Fruit fly (Drosophila melanogaster) whole organism, prepupa: ENCODE data around the gene pins.

ENCODE experiments used
- Blimp-1 ChIP-seq: fragments of 200-800 bp; sonication (Bioruptor generic); optimal IDR thresholded peaks from 3 replicates; lab custom pipeline; 2017; ENCODE audit warnings: missing biosample characterization, missing genetic modification characterization, mild to moderate bottlenecking, moderate library complexity, missing genetic modification reagents
- CG10631 ChIP-seq: fragments of 200-800 bp; sonication (Bioruptor generic); optimal IDR thresholded peaks from 2 replicates; lab custom pipeline; 2016; ENCODE audit warnings: missing biosample characterization, missing genetic modification characterization
- CG10669 ChIP-seq: fragments of 200-800 bp; sonication (Bioruptor generic); optimal IDR thresholded peaks from 3 replicates; lab custom pipeline; 2018; ENCODE audit warnings: missing biosample characterization, mild to moderate bottlenecking, missing genetic modification characterization, moderate library complexity
- CG11294 ChIP-seq: fragments of 200-800 bp; sonication (Bioruptor generic); IDR thresholded peaks from 2 replicates; pipeline ENCODE4 v1.3.6; 2022; ENCODE audit warnings: missing biosample characterization, missing genetic modification characterization
- CG11762 ChIP-seq: fragments of 200-800 bp; sonication (Bioruptor generic); optimal IDR thresholded peaks from 3 replicates; lab custom pipeline; 2016; ENCODE audit warnings: missing biosample characterization, missing genetic modification characterization; ENCODE audit not compliant: insufficient read depth
- CG11902 ChIP-seq: fragments of 200-800 bp; sonication (Bioruptor generic); optimal IDR thresholded peaks from 3 replicates; lab custom pipeline; 2016; ENCODE audit warnings: missing biosample characterization, missing genetic modification characterization
- CG15336 ChIP-seq: fragments of 200-800 bp; sonication (Bioruptor generic); IDR thresholded peaks from 2 replicates; pipeline ENCODE4 v1.3.6; 2022; ENCODE audit warnings: missing biosample characterization, missing genetic modification characterization
- CG16779 ChIP-seq: fragments of 200-800 bp; sonication (Bioruptor generic); optimal IDR thresholded peaks from 3 replicates; lab custom pipeline; 2017; ENCODE audit warnings: missing biosample characterization, mild to moderate bottlenecking, missing genetic modification characterization
- CG3032 ChIP-seq: fragments of 200-800 bp; optimal IDR thresholded peaks from 2 replicates; lab custom pipeline; 2019; ENCODE audit warnings: missing biosample characterization, mild to moderate bottlenecking, missing genetic modification characterization, moderate library complexity
- CG32006 ChIP-seq: fragments of 200-800 bp; sonication (Bioruptor generic); optimal IDR thresholded peaks from 3 replicates; lab custom pipeline; 2017; ENCODE audit warnings: missing biosample characterization, mild to moderate bottlenecking, missing genetic modification characterization
- CG6163 ChIP-seq: fragments of 200-800 bp; sonication (Bioruptor generic); IDR thresholded peaks from 3 replicates; pipeline ENCODE4 v1.3.6; 2022; ENCODE audit warnings: missing biosample characterization, missing genetic modification characterization
- CG6276 ChIP-seq: fragments of 200-800 bp; sonication (Bioruptor generic); optimal IDR thresholded peaks from 2 replicates; lab custom pipeline; 2017; ENCODE audit warnings: missing biosample characterization, mild to moderate bottlenecking, missing genetic modification characterization
- CG6808 ChIP-seq: fragments of 200-800 bp; sonication (Bioruptor generic); optimal IDR thresholded peaks from 3 replicates; lab custom pipeline; 2017; ENCODE audit warnings: missing biosample characterization, missing genetic modification characterization, mild to moderate bottlenecking, moderate library complexity, missing genetic modification reagents
- CG8119 ChIP-seq: fragments of 200-800 bp; sonication (Bioruptor generic); IDR thresholded peaks from 3 replicates; pipeline ENCODE4 v1.3.6; 2022; ENCODE audit warnings: missing biosample characterization, missing genetic modification characterization
- CG8319 ChIP-seq: fragments of 200-800 bp; sonication (Bioruptor generic); optimal IDR thresholded peaks from 3 replicates; lab custom pipeline; 2016; ENCODE audit warnings: missing biosample characterization, missing genetic modification characterization
- CG9139 ChIP-seq: fragments of 200-800 bp; sonication (Bioruptor generic); optimal IDR thresholded peaks from 3 replicates; lab custom pipeline; 2017; ENCODE audit warnings: missing biosample characterization, mild to moderate bottlenecking, missing genetic modification characterization
- Eip75B ChIP-seq: fragments of 200-800 bp; sonication (Bioruptor generic); optimal IDR thresholded peaks from 3 replicates; lab custom pipeline; 2016; ENCODE audit warnings: missing biosample characterization, missing genetic modification characterization
- Eip78C ChIP-seq: fragments of 200-800 bp; sonication (Bioruptor generic); peaks from one replicate; lab custom pipeline; 2016; ENCODE audit warnings: missing biosample characterization, missing genetic modification characterization
- Eip93F ChIP-seq: fragments of 200-800 bp; sonication (Bioruptor generic); optimal IDR thresholded peaks from 2 replicates; lab custom pipeline; 2016; ENCODE audit warnings: missing biosample characterization, mild to moderate bottlenecking, missing genetic modification characterization
- Ets21C ChIP-seq: fragments of 200-800 bp; sonication (Bioruptor generic); optimal IDR thresholded peaks from 3 replicates; lab custom pipeline; 2016; ENCODE audit warnings: missing biosample characterization, missing genetic modification characterization
- Ets96B ChIP-seq: fragments of 200-800 bp; optimal IDR thresholded peaks from 2 replicates; lab custom pipeline; 2019; ENCODE audit warnings: missing biosample characterization, mild to moderate bottlenecking, missing genetic modification characterization, moderate library complexity
- Gug ChIP-seq: fragments of 200-800 bp; sonication (Bioruptor generic); IDR thresholded peaks from 2 replicates; pipeline ENCODE4 v1.3.6; 2022; ENCODE audit warnings: missing biosample characterization, missing genetic modification characterization
- Hr39 ChIP-seq: fragments of 200-800 bp; sonication (Bioruptor generic); optimal IDR thresholded peaks from 2 replicates; lab custom pipeline; 2016; ENCODE audit warnings: missing biosample characterization, missing genetic modification characterization
- Hr4 ChIP-seq: fragments of 200-800 bp; sonication (Bioruptor generic); optimal IDR thresholded peaks from 3 replicates; lab custom pipeline; 2016; ENCODE audit warnings: missing biosample characterization, missing genetic modification characterization
- Lpt ChIP-seq: fragments of 200-800 bp; sonication (Bioruptor generic); optimal IDR thresholded peaks from 3 replicates; lab custom pipeline; 2016; ENCODE audit warnings: missing biosample characterization, missing genetic modification characterization
- Met ChIP-seq: fragments of 200-800 bp; sonication (Bioruptor generic); optimal IDR thresholded peaks from 3 replicates; lab custom pipeline; 2016; ENCODE audit warnings: missing biosample characterization, missing genetic modification characterization
- OdsH ChIP-seq: fragments of 200-800 bp; sonication (Bioruptor generic); optimal IDR thresholded peaks from 3 replicates; lab custom pipeline; 2016; ENCODE audit warnings: missing biosample characterization, missing genetic modification characterization
- Sox102F ChIP-seq: fragments of 200-800 bp; sonication (Bioruptor generic); optimal IDR thresholded peaks from 2 replicates; lab custom pipeline; 2016; ENCODE audit warnings: missing biosample characterization, mild to moderate bottlenecking, missing genetic modification characterization
- Sox14 ChIP-seq: fragments of 200-800 bp; sonication (Bioruptor generic); optimal IDR thresholded peaks from 3 replicates; lab custom pipeline; 2016; ENCODE audit warnings: missing biosample characterization, missing genetic modification characterization
- Sox15 ChIP-seq: fragments of 200-800 bp; sonication (Bioruptor generic); optimal IDR thresholded peaks from 3 replicates; lab custom pipeline; 2016; ENCODE audit warnings: missing biosample characterization, missing genetic modification characterization
- achi ChIP-seq: fragments of 200-800 bp; sonication (Bioruptor generic); optimal IDR thresholded peaks from 3 replicates; lab custom pipeline; 2016; ENCODE audit warnings: missing biosample characterization, missing genetic modification characterization
- acj6 ChIP-seq: fragments of 200-800 bp; sonication (Bioruptor generic); optimal IDR thresholded peaks from 3 replicates; lab custom pipeline; 2016; ENCODE audit warnings: missing biosample characterization, missing genetic modification characterization
- cyc ChIP-seq: fragments of 200-800 bp; sonication (Bioruptor generic); optimal IDR thresholded peaks from 3 replicates; lab custom pipeline; 2016; ENCODE audit warnings: missing biosample characterization, missing genetic modification characterization
- dac ChIP-seq: fragments of 200-800 bp; sonication (Bioruptor generic); optimal IDR thresholded peaks from 2 replicates; lab custom pipeline; 2017; ENCODE audit warnings: missing biosample characterization, mild to moderate bottlenecking, missing genetic modification characterization
- eg ChIP-seq: fragments of 200-800 bp; sonication (Bioruptor generic); IDR thresholded peaks from 3 replicates; pipeline ENCODE4 v1.3.6; 2022; ENCODE audit warnings: missing biosample characterization, missing genetic modification characterization
- esn ChIP-seq: fragments of 200-800 bp; sonication (Bioruptor generic); optimal IDR thresholded peaks from 2 replicates; lab custom pipeline; 2016; ENCODE audit warnings: missing biosample characterization, mild to moderate bottlenecking, missing genetic modification characterization, moderate library complexity
- fd59A ChIP-seq: fragments of 200-800 bp; sonication (Bioruptor generic); optimal IDR thresholded peaks from 2 replicates; lab custom pipeline; 2017; ENCODE audit warnings: missing biosample characterization, mild to moderate bottlenecking, missing genetic modification characterization, missing genetic modification reagents
- fd85E ChIP-seq: fragments of 200-800 bp; sonication (Bioruptor generic); optimal IDR thresholded peaks from 3 replicates; lab custom pipeline; 2016; ENCODE audit warnings: missing biosample characterization, missing genetic modification characterization
- net ChIP-seq: fragments of 200-800 bp; sonication (Bioruptor generic); optimal IDR thresholded peaks from 3 replicates; lab custom pipeline; 2016; ENCODE audit warnings: missing biosample characterization, missing genetic modification characterization
- pdm3 ChIP-seq: fragments of 200-800 bp; sonication (Bioruptor generic); optimal IDR thresholded peaks from 3 replicates; lab custom pipeline; 2016; ENCODE audit warnings: missing biosample characterization, missing genetic modification characterization
- spab ChIP-seq: fragments of 200-800 bp; sonication (Bioruptor generic); optimal IDR thresholded peaks from 2 replicates; lab custom pipeline; 2017; ENCODE audit warnings: missing biosample characterization, mild to moderate bottlenecking, missing genetic modification characterization, missing genetic modification reagents
- ss ChIP-seq, 2 experiments: fragments of 200-800 bp; sonication (Bioruptor generic); optimal IDR thresholded peaks; 2 replicates in 1 of 2; 3 replicates in 1 of 2; lab custom pipeline; 2017 to 2018; ENCODE audit warnings: mild to moderate bottlenecking in 2 of 2, missing biosample characterization in 2 of 2, missing genetic modification characterization in 2 of 2, moderate library complexity in 1 of 2
- svp ChIP-seq: fragments of 200-800 bp; sonication (Bioruptor generic); peaks from one replicate; lab custom pipeline; 2016; ENCODE audit warnings: missing biosample characterization, missing genetic modification characterization
- topi ChIP-seq: fragments of 200-800 bp; sonication (Bioruptor generic); optimal IDR thresholded peaks from 3 replicates; lab custom pipeline; 2016; ENCODE audit warnings: missing biosample characterization, missing genetic modification characterization
- vri ChIP-seq: fragments of 200-800 bp; sonication (Bioruptor generic); optimal IDR thresholded peaks from 3 replicates; lab custom pipeline; 2016; ENCODE audit warnings: missing biosample characterization, mild to moderate bottlenecking, missing genetic modification characterization

The pins gene

DNA sequence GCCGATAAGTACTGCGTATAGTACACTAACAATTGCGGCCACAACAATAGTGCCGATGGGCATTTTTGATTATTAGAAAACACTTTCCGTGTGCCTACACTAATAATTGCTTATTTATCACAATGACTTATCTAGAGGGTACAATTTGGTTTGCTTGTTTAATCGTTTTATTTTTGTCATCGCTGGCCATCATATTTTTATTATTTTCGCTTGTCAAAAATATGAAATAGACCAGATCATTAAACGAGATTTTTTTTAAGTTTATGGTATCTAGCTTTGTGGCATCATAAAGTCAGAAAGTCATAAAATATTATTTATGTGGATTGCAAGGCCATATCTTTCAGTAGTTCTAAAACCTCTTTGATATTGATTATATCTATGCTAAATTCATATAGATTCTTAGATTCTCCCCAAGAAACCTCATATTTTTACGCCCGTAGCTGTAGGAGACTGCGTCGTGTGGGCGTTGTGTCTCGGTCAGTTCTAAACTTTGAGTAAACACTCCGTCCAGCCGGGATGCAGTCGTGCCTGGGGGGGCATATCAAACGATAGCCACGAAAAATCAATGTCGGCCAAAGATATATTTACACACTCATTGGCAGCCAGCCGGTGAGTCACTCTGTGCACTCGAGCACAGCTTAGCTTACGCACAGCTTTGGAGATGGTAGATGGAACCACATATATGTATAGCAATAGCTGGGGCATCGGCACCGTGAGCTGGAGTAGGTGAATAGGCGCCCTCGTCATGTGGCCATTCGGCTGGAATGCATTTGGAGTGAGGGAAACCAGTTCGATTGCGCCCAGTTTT, 22.2 kb downstream of the pins start (continued):
- peak; percentile 48; the same call in 2 of the 3 replicates for TF ChIP-seq CG8119 (GFP tag; lab: Robert Waterston, UW)
- TF ChIP-seq dac (GFP tag; lab: Kevin White, UChicago): no peak
- no peak for TF ChIP-seq Eip93F (GFP tag; lab: Kevin White, UChicago)
- TF ChIP-seq topi (GFP tag; lab: Kevin White, UChicago): peak; percentile 47
- peak; percentile 48 for TF ChIP-seq spab (GFP tag; lab: Kevin White, UChicago)
- peak; percentile 50; the same call in 1 of the 3 replicates for TF ChIP-seq CG6163 (GFP tag; lab: Robert Waterston, UW)
- TF ChIP-seq Hr4 (GFP tag; lab: Kevin White, UChicago): peak; percentile 77
- TF ChIP-seq CG8319 (GFP tag; lab: Kevin White, UChicago): no peak
- peak; percentile 57 for TF ChIP-seq Sox102F (GFP tag; lab: Kevin White, UChicago)
- no peak for TF ChIP-seq Lpt (GFP tag; lab: Kevin White, UChicago)
- TF ChIP-seq CG11294: no peak
- no peak for TF ChIP-seq CG11902 (GFP tag; lab: Kevin White, UChicago)
- TF ChIP-seq fd59A: peak; percentile 55
- peak; percentile 68 for TF ChIP-seq OdsH (GFP tag; lab: Kevin White, UChicago)
- peak; percentile 90 for TF ChIP-seq Eip78C
- peak; percentile 44 for TF ChIP-seq CG10669 (GFP tag; lab: Kevin White, UChicago)
- TF ChIP-seq CG15336 (GFP tag; lab: Robert Waterston, UW): peak; percentile 71
- TF ChIP-seq Ets96B (tag; lab: Kevin White, UChicago): peak; percentile 29
- peak; percentile 44 for TF ChIP-seq achi (GFP tag; lab: Kevin White, UChicago)
- TF ChIP-seq esn (GFP tag; lab: Kevin White, UChicago): peak; percentile 44
- TF ChIP-seq svp (GFP tag; lab: Kevin White, UChicago): peak; percentile 81
- TF ChIP-seq Gug (GFP tag; lab: Robert Waterston, UW): peak; percentile 41
- peak; percentile 57 for TF ChIP-seq Met (GFP tag; lab: Kevin White, UChicago)
- peak; percentile 64; the same call in 2 of the 3 replicates for TF ChIP-seq eg
- peak; percentile 21 for TF ChIP-seq CG6808 (GFP tag; lab: Kevin White, UChicago)
- no peak for TF ChIP-seq CG9139 (GFP tag; lab: Kevin White, UChicago)
- TF ChIP-seq Eip75B: peak; percentile 48
- peak; percentile 65 for TF ChIP-seq CG6276
- TF ChIP-seq Hr39 (GFP tag; lab: Kevin White, UChicago): peak; percentile 32
- peak; percentile 23 for TF ChIP-seq cyc (GFP tag; lab: Kevin White, UChicago)
- peak; percentile 70 for TF ChIP-seq Sox14 (GFP tag; lab: Kevin White, UChicago)

DNA sequence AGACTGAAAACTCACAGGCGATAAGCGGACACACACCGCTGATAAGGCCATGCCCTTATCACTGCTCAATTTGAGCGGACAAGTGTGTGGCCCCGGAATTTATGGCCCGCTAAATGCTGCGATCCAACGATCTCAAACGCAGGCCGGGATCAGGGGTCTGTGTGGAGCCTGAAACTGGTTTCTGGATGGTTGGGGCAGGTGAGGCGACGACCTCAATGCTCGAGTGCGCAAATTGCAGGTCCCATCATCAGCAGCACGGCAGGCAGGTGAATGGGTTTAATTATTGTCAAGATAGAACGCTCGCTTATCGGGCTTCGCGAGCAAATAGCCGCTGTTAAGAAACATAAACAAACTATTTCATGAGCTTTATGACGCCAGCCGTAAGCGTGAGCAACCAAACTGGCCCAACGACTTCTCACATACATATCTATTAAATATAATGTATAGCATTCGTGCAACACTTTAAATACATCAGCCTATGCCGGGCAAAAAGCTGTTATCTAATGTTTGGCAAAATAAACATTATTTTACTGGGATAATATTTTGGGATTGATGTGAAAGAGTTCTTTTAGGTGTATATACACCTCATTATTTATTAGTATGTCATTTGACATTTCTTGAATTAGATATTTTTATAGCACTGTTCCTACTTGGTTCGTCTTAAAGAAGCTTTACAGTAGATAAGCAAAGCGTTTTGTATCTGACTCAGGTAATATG, 23.1 kb downstream of the pins start:
- no peak for TF ChIP-seq ss (GFP tag; optimal IDR thresholded peaks at IDR 0.05; lab: Kevin White, UChicago)
- no peak for TF ChIP-seq fd85E (GFP tag; lab: Kevin White, UChicago)
- TF ChIP-seq pdm3 (GFP tag; lab: Kevin White, UChicago): no peak
- no peak for TF ChIP-seq OdsH (GFP tag; lab: Kevin White, UChicago)
- no peak for TF ChIP-seq CG3032
- 0 out of 2 replicates have a peak, but pooled peaks have one; percentile 6 for TF ChIP-seq CG15336 (GFP tag; lab: Robert Waterston, UW)
- no peak for TF ChIP-seq CG11294
- TF ChIP-seq Ets21C (GFP tag; lab: Kevin White, UChicago): no peak
- no peak for TF ChIP-seq Blimp-1 (GFP tag; lab: Kevin White, UChicago)
- TF ChIP-seq CG32006 (GFP tag; lab: Kevin White, UChicago): no peak
- TF ChIP-seq eg: no peak
- no peak for TF ChIP-seq CG11762 (GFP tag; lab: Kevin White, UChicago)
- no peak for TF ChIP-seq CG16779 (tag; lab: Kevin White, UChicago)
- TF ChIP-seq Ets96B (tag; lab: Kevin White, UChicago): no peak
- peak; percentile 22; the same call in 1 of the 3 replicates for TF ChIP-seq CG6163 (GFP tag; lab: Robert Waterston, UW)
- TF ChIP-seq topi (GFP tag; lab: Kevin White, UChicago): no peak
- TF ChIP-seq CG11902 (GFP tag; lab: Kevin White, UChicago): no peak
- TF ChIP-seq acj6 (GFP tag; lab: Kevin White, UChicago): no peak
- TF ChIP-seq Met (GFP tag; lab: Kevin White, UChicago): no peak
- TF ChIP-seq CG8319 (GFP tag; lab: Kevin White, UChicago): no peak
- TF ChIP-seq net: no peak
- TF ChIP-seq Eip78C: peak; percentile 73
- TF ChIP-seq Hr39 (GFP tag; lab: Kevin White, UChicago): no peak
- peak; percentile 17 for TF ChIP-seq Hr4 (GFP tag; lab: Kevin White, UChicago)
- TF ChIP-seq achi (GFP tag; lab: Kevin White, UChicago): no peak
- TF ChIP-seq Sox15 (GFP tag; lab: Kevin White, UChicago): no peak
- no peak for TF ChIP-seq CG10631 (GFP tag; lab: Kevin White, UChicago)
- no peak for TF ChIP-seq vri
- TF ChIP-seq CG10669 (GFP tag; lab: Kevin White, UChicago): no peak
